Fruit fly (Drosophila melanogaster): Measurements from ENCODE around the gene Ccp84Ab.

- TF ChIP-seq cyc (GFP tag; optimal IDR thresholded peaks at IDR 0.05) (no peak), ss (GFP tag; optimal IDR thresholded peaks at IDR 0.05) (no peak), CG34406 (GFP tag; optimal IDR thresholded peaks at IDR 0.05) (no peak), Sox15 (GFP tag; optimal IDR thresholded peaks at IDR 0.05) (no peak), OdsH (GFP tag; optimal IDR thresholded peaks at IDR 0.05) (no peak), fkh (GFP tag; optimal IDR thresholded peaks at IDR 0.05) (no peak), Blimp-1 (GFP tag; optimal IDR thresholded peaks at IDR 0.05) (no peak), CG6792 (GFP tag; optimal IDR thresholded peaks at IDR 0.05) (no peak), CG8632 (GFP tag; optimal IDR thresholded peaks at IDR 0.05) (no peak), Ets96B (tag; optimal IDR thresholded peaks at IDR 0.05) (no peak), CG15336 (GFP tag; IDR thresholded peaks at IDR 0.05) (no peak), net (GFP tag; optimal IDR thresholded peaks at IDR 0.05) (no peak), Sox14 (GFP tag; optimal IDR thresholded peaks at IDR 0.05) (no peak), Sox102F (GFP tag; optimal IDR thresholded peaks at IDR 0.05) (no peak)
These were observed 16.2 kb downstream of the Ccp84Ab start, which contains the start of gene Ccp84Ag for dm6 chr3R:6686428-6686827.

Data from whole organism, prepupa.